Worm (Caenorhabditis elegans) whole organism, late embryonic: ENCODE results near the gene vab-15.

ENCODE experiments used
- C08G9.2 ChIP-seq: sonication (generic microtip); optimal IDR thresholded peaks from 2 replicates; lab custom pipeline; 2016; ENCODE audit warnings: mild to moderate bottlenecking, missing genetic modification characterization, moderate library complexity, missing compliant biosample characterization
- F13H6.1 ChIP-seq: sonication (generic microtip); optimal IDR thresholded peaks from 2 replicates; lab custom pipeline; 2016; ENCODE audit warnings: missing genetic modification characterization, missing compliant biosample characterization
- K02D7.2 ChIP-seq: sonication (generic microtip); optimal IDR thresholded peaks from 2 replicates; lab custom pipeline; 2017; ENCODE audit warnings: mild to moderate bottlenecking, missing genetic modification characterization, missing compliant biosample characterization
- K09A11.1 ChIP-seq: sonication (generic microtip); optimal IDR thresholded peaks from 2 replicates; lab custom pipeline; 2017; ENCODE audit warnings: antibody characterized with exemption, mild to moderate bottlenecking, missing genetic modification characterization, missing compliant biosample characterization; ENCODE audit not compliant: insufficient read depth
- T23F11.4 ChIP-seq: fragments of 200-800 bp; sonication (Bioruptor generic); optimal IDR thresholded peaks from 2 replicates; lab custom pipeline; 2018; ENCODE audit warnings: mild to moderate bottlenecking, missing genetic modification characterization, missing compliant biosample characterization
- ama-1 ChIP-seq: fragments of 150-350 bp; optimal IDR thresholded peaks from 2 replicates; lab custom pipeline; 2014
- ceh-14 ChIP-seq: sonication (generic microtip); optimal IDR thresholded peaks from 2 replicates; lab custom pipeline; 2016; ENCODE audit warnings: missing genotype, missing genetic modification characterization, missing compliant biosample characterization
- ceh-18 ChIP-seq: sonication (generic microtip); optimal IDR thresholded peaks from 2 replicates; lab custom pipeline; 2016; ENCODE audit warnings: missing genetic modification characterization, missing compliant biosample characterization
- ceh-2 ChIP-seq: sonication (generic microtip); optimal IDR thresholded peaks from 2 replicates; lab custom pipeline; 2016; ENCODE audit warnings: missing genotype, missing genetic modification characterization, missing compliant biosample characterization
- ceh-22 ChIP-seq: sonication (generic microtip); optimal IDR thresholded peaks from 2 replicates; lab custom pipeline; 2017; ENCODE audit warnings: missing biosample characterization, missing genetic modification characterization
- ceh-24 ChIP-seq: sonication (generic microtip); optimal IDR thresholded peaks from 2 replicates; lab custom pipeline; 2016; ENCODE audit warnings: mild to moderate bottlenecking, missing genetic modification characterization, missing compliant biosample characterization
- ceh-34 ChIP-seq: sonication (generic microtip); optimal IDR thresholded peaks from 2 replicates; lab custom pipeline; 2016; ENCODE audit warnings: mild to moderate bottlenecking, missing genetic modification characterization, missing compliant biosample characterization
- ceh-45 ChIP-seq: fragments of 200-800 bp; sonication (Bioruptor generic); IDR thresholded peaks from 2 replicates; pipeline ENCODE4 v1.3.6; 2022; ENCODE audit warnings: missing genetic modification reagents, missing genetic modification characterization, missing compliant biosample characterization
- ceh-6 ChIP-seq: fragments of 200-800 bp; sonication (Bioruptor generic); optimal IDR thresholded peaks from 2 replicates; lab custom pipeline; 2018; ENCODE audit warnings: mild to moderate bottlenecking, missing genetic modification characterization, missing compliant biosample characterization
- ceh-9 ChIP-seq: sonication (generic microtip); optimal IDR thresholded peaks from 2 replicates; lab custom pipeline; 2016; ENCODE audit warnings: mild to moderate bottlenecking, missing genetic modification characterization, inconsistent platforms, missing compliant biosample characterization
- dve-1 ChIP-seq: sonication (generic microtip); optimal IDR thresholded peaks from 2 replicates; lab custom pipeline; 2017; ENCODE audit warnings: antibody characterized with exemption, mild to moderate bottlenecking, missing genetic modification characterization, missing compliant biosample characterization
- elt-4 ChIP-seq: sonication (generic microtip); optimal IDR thresholded peaks from 2 replicates; lab custom pipeline; 2016; ENCODE audit warnings: missing genetic modification characterization, missing compliant biosample characterization
- ets-4 ChIP-seq: sonication (generic microtip); optimal IDR thresholded peaks from 2 replicates; lab custom pipeline; 2016; ENCODE audit warnings: missing genetic modification characterization, missing compliant biosample characterization
- eyg-1 ChIP-seq: sonication (generic microtip); optimal IDR thresholded peaks from 2 replicates; lab custom pipeline; 2016; ENCODE audit warnings: missing genotype, missing genetic modification characterization, missing compliant biosample characterization
- fax-1 ChIP-seq: sonication (generic microtip); optimal IDR thresholded peaks from 2 replicates; lab custom pipeline; 2016; ENCODE audit warnings: missing genotype, missing genetic modification characterization, missing compliant biosample characterization
- fkh-10 ChIP-seq: fragments of 150-350 bp; optimal IDR thresholded peaks from 2 replicates; lab custom pipeline; 2014; ENCODE audit warnings: missing biosample characterization, missing genetic modification reagents, missing genetic modification characterization
- fkh-6 ChIP-seq: sonication (generic microtip); optimal IDR thresholded peaks from 2 replicates; lab custom pipeline; 2016; ENCODE audit warnings: missing genetic modification characterization, missing compliant biosample characterization
- hlh-13 ChIP-seq: fragments of 200-800 bp; sonication (Bioruptor generic); optimal IDR thresholded peaks from 2 replicates; lab custom pipeline; 2018; ENCODE audit warnings: mild to moderate bottlenecking, missing genetic modification characterization, missing compliant biosample characterization
- hlh-15 ChIP-seq: sonication (generic microtip); optimal IDR thresholded peaks from 2 replicates; lab custom pipeline; 2016; ENCODE audit warnings: missing genetic modification characterization, missing compliant biosample characterization
- hlh-30 ChIP-seq: sonication (generic microtip); optimal IDR thresholded peaks from 2 replicates; lab custom pipeline; 2017; ENCODE audit warnings: antibody characterized with exemption, missing genetic modification characterization, missing compliant biosample characterization; ENCODE audit not compliant: insufficient read depth
- hlh-6 ChIP-seq: sonication (generic microtip); optimal IDR thresholded peaks from 2 replicates; lab custom pipeline; 2016; ENCODE audit warnings: missing genotype, missing genetic modification characterization, missing compliant biosample characterization
- hlh-8 ChIP-seq: sonication (generic microtip); optimal IDR thresholded peaks from 2 replicates; lab custom pipeline; 2016; ENCODE audit warnings: missing genotype, missing genetic modification characterization, missing compliant biosample characterization
- lim-6 ChIP-seq: sonication (generic microtip); optimal IDR thresholded peaks from 2 replicates; lab custom pipeline; 2016; ENCODE audit warnings: missing genetic modification characterization, missing compliant biosample characterization
- lin-11 ChIP-seq: fragments of 200-800 bp; sonication (Bioruptor generic); optimal IDR thresholded peaks from 2 replicates; lab custom pipeline; 2018; ENCODE audit warnings: mild to moderate bottlenecking, missing genetic modification characterization, missing compliant biosample characterization
- madf-2 ChIP-seq: sonication (generic microtip); optimal IDR thresholded peaks from 2 replicates; lab custom pipeline; 2017; ENCODE audit warnings: missing genetic modification characterization, missing compliant biosample characterization
- mec-3 ChIP-seq: sonication (generic microtip); optimal IDR thresholded peaks from 2 replicates; lab custom pipeline; 2016; ENCODE audit warnings: borderline replicate concordance, missing genetic modification characterization, missing compliant biosample characterization
- npax-4 ChIP-seq: sonication (generic microtip); optimal IDR thresholded peaks from 2 replicates; lab custom pipeline; 2016; ENCODE audit warnings: missing genetic modification characterization, missing compliant biosample characterization
- odd-2 ChIP-seq: sonication (generic microtip); optimal IDR thresholded peaks from 2 replicates; lab custom pipeline; 2017; ENCODE audit warnings: antibody characterized with exemption, mild to moderate bottlenecking, missing genetic modification characterization, missing compliant biosample characterization
- pag-3 ChIP-seq: sonication (generic microtip); optimal IDR thresholded peaks from 2 replicates; lab custom pipeline; 2016; ENCODE audit warnings: missing compliant biosample characterization, missing genetic modification characterization, borderline replicate concordance
- pat-9 ChIP-seq: fragments of 200-800 bp; sonication (Bioruptor generic); optimal IDR thresholded peaks from 2 replicates; lab custom pipeline; 2018; ENCODE audit warnings: mild to moderate bottlenecking, missing genetic modification characterization, moderate library complexity, missing compliant biosample characterization
- pax-1 ChIP-seq: fragments of 150-350 bp; optimal IDR thresholded peaks from 2 replicates; lab custom pipeline; 2014; ENCODE audit warnings: missing biosample characterization, missing genetic modification characterization
- pha-2 ChIP-seq: sonication (generic microtip); optimal IDR thresholded peaks from 2 replicates; lab custom pipeline; 2017; ENCODE audit warnings: mild to moderate bottlenecking, missing genetic modification characterization, missing compliant biosample characterization
- pha-4 ChIP-seq: fragments of 150-350 bp; optimal IDR thresholded peaks from 2 replicates; lab custom pipeline; 2018; ENCODE audit warnings: missing biosample characterization, missing genetic modification reagents, missing genetic modification characterization
- pqm-1 ChIP-seq: sonication (generic microtip); optimal IDR thresholded peaks from 2 replicates; lab custom pipeline; 2016; ENCODE audit warnings: missing genetic modification characterization, missing compliant biosample characterization
- pros-1 ChIP-seq: fragments of 150-350 bp; optimal IDR thresholded peaks from 2 replicates; lab custom pipeline; 2014; ENCODE audit warnings: missing biosample characterization, missing genetic modification reagents, missing genetic modification characterization
- ref-2 ChIP-seq: sonication (generic microtip); optimal IDR thresholded peaks from 2 replicates; lab custom pipeline; 2016; ENCODE audit warnings: missing genetic modification characterization, missing compliant biosample characterization
- sox-4 ChIP-seq: sonication (generic microtip); optimal IDR thresholded peaks from 2 replicates; lab custom pipeline; 2017; ENCODE audit warnings: mild to moderate bottlenecking, missing genetic modification characterization, inconsistent platforms, missing compliant biosample characterization
- syd-9 ChIP-seq: sonication (generic microtip); optimal IDR thresholded peaks from 2 replicates; lab custom pipeline; 2016; ENCODE audit warnings: mild to moderate bottlenecking, missing genetic modification characterization, moderate library complexity, missing compliant biosample characterization
- tbx-7 ChIP-seq: sonication (generic microtip); optimal IDR thresholded peaks from 2 replicates; lab custom pipeline; 2016; ENCODE audit warnings: missing genotype, missing genetic modification characterization, missing compliant biosample characterization
- unc-3 ChIP-seq, 2 experiments: fragments of 200-800 bp in 1 of 2; sonication (Bioruptor generic) in 1 of 2; sonication (generic microtip) in 1 of 2; conservative IDR thresholded peaks in 1 of 2; optimal IDR thresholded peaks in 1 of 2; 2 replicates each; pipeline versions ENCODE4 v1.3.6 to Lab custom; 2016 to 2022; ENCODE audit warnings: missing compliant biosample characterization in 2 of 2, missing genetic modification characterization in 2 of 2, missing genetic modification reagents in 1 of 2
- unc-42 ChIP-seq: sonication (generic microtip); optimal IDR thresholded peaks from 2 replicates; lab custom pipeline; 2016; ENCODE audit warnings: missing genotype, missing genetic modification characterization, missing compliant biosample characterization
- unc-55 ChIP-seq: sonication (generic microtip); optimal IDR thresholded peaks from 2 replicates; lab custom pipeline; 2017; ENCODE audit warnings: missing biosample characterization, missing genetic modification reagents, missing genetic modification characterization
- unc-86 ChIP-seq: sonication (generic microtip); optimal IDR thresholded peaks from 2 replicates; lab custom pipeline; 2016; ENCODE audit warnings: missing genetic modification characterization, missing compliant biosample characterization
- zip-5 ChIP-seq: sonication (generic microtip); optimal IDR thresholded peaks from 2 replicates; lab custom pipeline; 2016; ENCODE audit warnings: missing genetic modification characterization, missing compliant biosample characterization
- ztf-16 ChIP-seq: sonication (generic microtip); optimal IDR thresholded peaks from 2 replicates; lab custom pipeline; 2017; ENCODE audit warnings: missing genetic modification characterization, missing compliant biosample characterization

The vab-15 gene

ce11 chrX:9822173-9822572 is 24.9 kb upstream of the vab-15 start, which contains the start of gene dpy-22 (continued):
- TF ChIP-seq ama-1 (lab: Kevin White, UChicago), result no peak
- TF ChIP-seq F13H6.1 (tag; lab: Kevin White, UChicago), result no peak

- TF ChIP-seq madf-2 (no peak), eyg-1 (tag; lab: Kevin White, UChicago) (no peak), lin-11 (tag; lab: Kevin White, UChicago) (no peak), mec-3 (tag; lab: Kevin White, UChicago) (no peak), hlh-30 (no peak), ceh-14 (tag; lab: Kevin White, UChicago) (no peak), unc-55 (GFP tag; lab: Kevin White, UChicago) (peak; percentile 3), ceh-24 (tag; lab: Kevin White, UChicago) (no peak), tbx-7 (tag; lab: Kevin White, UChicago) (no peak), pqm-1 (tag; lab: Kevin White, UChicago) (no peak), syd-9 (tag; lab: Kevin White, UChicago) (no peak), zip-5 (tag; lab: Kevin White, UChicago) (no peak), ref-2 (tag; lab: Kevin White, UChicago) (peak; percentile 64), dve-1 (tag; lab: Kevin White, UChicago) (peak; percentile 7), F13H6.1 (tag; lab: Kevin White, UChicago) (no peak), C08G9.2 (no peak), pros-1 (peak; percentile 39), ceh-45 (GFP tag; lab: Robert Waterston, UW) (no peak), fax-1 (no peak), T23F11.4 (no peak), odd-2 (tag; lab: Kevin White, UChicago) (no peak), elt-4 (no peak), pha-2 (tag; lab: Kevin White, UChicago) (no peak), ceh-18 (tag; lab: Kevin White, UChicago) (no peak), ceh-22 (tag; lab: Kevin White, UChicago) (no peak), ama-1 (lab: Kevin White, UChicago) (no peak), hlh-13 (no peak), unc-86 (tag; lab: Kevin White, UChicago) (no peak), pax-1 (tag; lab: Kevin White, UChicago) (no peak), K02D7.2 (tag; lab: Kevin White, UChicago) (no peak), hlh-6 (tag; lab: Kevin White, UChicago) (no peak), fkh-10 (GFP tag; lab: Kevin White, UChicago) (no peak), lim-6 (tag; lab: Kevin White, UChicago) (no peak), npax-4 (no peak), ztf-16 (tag; lab: Kevin White, UChicago) (no peak), K09A11.1 (tag; lab: Kevin White, UChicago) (no peak), pat-9 (tag; lab: Kevin White, UChicago) (no peak), ets-4 (tag; lab: Kevin White, UChicago) (no peak), hlh-8 (tag; lab: Kevin White, UChicago) (no peak), sox-4 (no peak), pag-3 (tag; lab: Kevin White, UChicago) (no peak), ceh-6 (GFP tag; lab: Kevin White, UChicago) (no peak), unc-42 (tag; lab: Kevin White, UChicago) (no peak), hlh-15 (tag; lab: Kevin White, UChicago) (no peak), ceh-34 (no peak), ceh-2 (tag; lab: Kevin White, UChicago) (peak; percentile 17), pha-4 (tag; lab: Kevin White, UChicago) (no peak), ceh-9 (tag; lab: Kevin White, UChicago) (no peak), unc-3 (GFP tag; conservative IDR thresholded peaks at IDR 0.05; lab: Robert Waterston, UW) (no peak), unc-3 (tag; optimal IDR thresholded peaks at IDR 0.05; lab: Kevin White, UChicago) (no peak), fkh-6 (tag; lab: Kevin White, UChicago) (peak; percentile 21)
Observed at ce11 chrX:9822606-9823264, 24.3 kb upstream of the vab-15 start.
